Fruit fly (Drosophila melanogaster): ENCODE measurements around the gene RluA-2.
A peak's percentile ranks its signal among the peaks of the same experiment; 100 is the strongest.

The RluA-2 gene

DNA sequence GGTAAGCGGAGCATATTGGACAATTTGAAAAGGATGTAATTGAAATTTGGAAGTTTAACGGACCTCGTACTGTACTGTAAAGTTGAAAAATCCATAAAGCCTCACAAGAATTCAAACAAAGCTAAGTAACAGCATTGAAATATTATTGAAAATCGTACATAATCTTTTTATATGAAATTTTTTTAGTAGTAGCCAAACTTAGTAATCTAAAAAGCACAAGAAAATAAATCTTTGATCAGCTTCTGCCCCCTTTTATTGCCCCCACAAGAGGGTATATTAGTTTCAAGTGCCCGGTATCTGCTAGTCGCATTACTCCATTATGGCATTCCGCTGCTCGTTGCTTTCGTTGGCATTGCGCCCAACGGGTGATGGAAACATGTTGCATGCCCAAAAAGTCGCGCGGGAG is 10.0 kb upstream of the RluA-2 start:
- TF ChIP-seq CG6765 (GFP tag; optimal IDR thresholded peaks at IDR 0.05) (no peak), H2.0 (GFP tag; IDR thresholded peaks at IDR 0.05) (peak; percentile 23; the same call in 1 of the 2 replicates), CG7786 (GFP tag; optimal IDR thresholded peaks at IDR 0.05) (peak; percentile 28), CoRest (tag; optimal IDR thresholded peaks at IDR 0.05) (peak; percentile 74), CG14710 (tag; optimal IDR thresholded peaks at IDR 0.05) (peak; percentile 73), lbe (GFP tag; optimal IDR thresholded peaks at IDR 0.05) (no peak), bab2 (GFP tag; optimal IDR thresholded peaks at IDR 0.05) (peak; percentile 27), lilli (GFP tag; optimal IDR thresholded peaks at IDR 0.05) (peak; percentile 35), fd3F (GFP tag; optimal IDR thresholded peaks at IDR 0.05) (peak; percentile 2), CG12071 (GFP tag; optimal IDR thresholded peaks at IDR 0.05) (peak; percentile 35), CG15696 (tag; optimal IDR thresholded peaks at IDR 0.05) (peak; percentile 19), CG3838 (GFP tag; optimal IDR thresholded peaks at IDR 0.05) (no peak), CG12942 (GFP tag; optimal IDR thresholded peaks at IDR 0.05) (no peak), CG8944 (GFP tag; optimal IDR thresholded peaks at IDR 0.05) (peak; percentile 51), sisA (GFP tag; IDR thresholded peaks at IDR 0.05) (peak; percentile 54; the same call in 1 of the 2 replicates), D19B (GFP tag; optimal IDR thresholded peaks at IDR 0.05) (peak; percentile 84), HmgZ (tag; optimal IDR thresholded peaks at IDR 0.05) (no peak), Drgx (GFP tag; IDR thresholded peaks at IDR 0.05) (0 out of 2 replicates have a peak, but pooled peaks have one; percentile 12), D19A (tag; optimal IDR thresholded peaks at IDR 0.05) (peak; percentile 64), chn (GFP tag; optimal IDR thresholded peaks at IDR 0.05) (peak; percentile 42), CG17802 (tag; optimal IDR thresholded peaks at IDR 0.05) (peak; percentile 24), CG14050 (GFP tag; IDR thresholded peaks at IDR 0.05) (no peak), CG15479 (GFP tag; optimal IDR thresholded peaks at IDR 0.05) (no peak), Xbp1 (GFP tag; optimal IDR thresholded peaks at IDR 0.05) (peak; percentile 60), wor (GFP tag; IDR thresholded peaks at IDR 0.05) (0 out of 2 replicates have a peak, but pooled peaks have one; percentile 46), Oli (tag; optimal IDR thresholded peaks at IDR 0.05) (peak; percentile 76), CG8281 (tag; optimal IDR thresholded peaks at IDR 0.05) (peak; percentile 23), CG13894 (tag; optimal IDR thresholded peaks at IDR 0.05) (no peak), CG11504 (tag; optimal IDR thresholded peaks at IDR 0.05) (peak; percentile 82), CG18476 (GFP tag; optimal IDR thresholded peaks at IDR 0.05) (peak; percentile 46), NC2β (GFP tag; optimal IDR thresholded peaks at IDR 0.05) (peak; percentile 6), CG1602 (GFP tag; optimal IDR thresholded peaks at IDR 0.05) (peak; percentile 61), CG6854 (GFP tag; optimal IDR thresholded peaks at IDR 0.05) (no peak), sna (GFP tag; IDR thresholded peaks at IDR 0.05; ENCODE audit: partially characterized antibody) (no peak), odd (GFP tag; optimal IDR thresholded peaks at IDR 0.05) (peak; percentile 41), CG1233 (GFP tag; optimal IDR thresholded peaks at IDR 0.05) (peak; percentile 36), esg (GFP tag; conservative IDR thresholded peaks at IDR 0.05) (no peak; the same call in 1 of the 2 replicates), bsh (GFP tag; optimal IDR thresholded peaks at IDR 0.05) (peak in 1 of 2 experiments; percentile 52), Jarid2 (GFP tag; optimal IDR thresholded peaks at IDR 0.05) (peak; percentile 43), unpg (GFP tag; optimal IDR thresholded peaks at IDR 0.05) (peak; percentile 22), Nf-YB (GFP tag; optimal IDR thresholded peaks at IDR 0.05) (peak; percentile 32), bigmax (GFP tag; optimal IDR thresholded peaks at IDR 0.05) (no peak), Dfd (GFP tag; optimal IDR thresholded peaks at IDR 0.05) (no peak), CG11398 (GFP tag; optimal IDR thresholded peaks at IDR 0.05) (peak; percentile 21), Atf-2 (GFP tag; optimal IDR thresholded peaks at IDR 0.05) (peak; percentile 20), CG33213 (GFP tag; optimal IDR thresholded peaks at IDR 0.05) (peak; percentile 36), jigr1 (GFP tag; IDR thresholded peaks at IDR 0.05) (0 out of 3 replicates have a peak, but pooled peaks have one; percentile 46), sens (GFP tag) (peak; percentile 93), trh (GFP tag; optimal IDR thresholded peaks at IDR 0.05) (peak; percentile 8), CG8089 (GFP tag; optimal IDR thresholded peaks at IDR 0.05) (peak; percentile 22)
